Worm (Caenorhabditis elegans) whole organism, young adult: ENCODE measurements around the gene scl-8.
A peak's percentile ranks its signal among the peaks of the same experiment; 100 is the strongest.

Source experiments
- C17E4.6 ChIP-seq: fragments of 200-800 bp; sonication (Bioruptor generic); IDR thresholded peaks from 2 replicates; pipeline ENCODE4 v1.3.6; 2022; ENCODE audit warnings: missing genetic modification reagents, missing genetic modification characterization, missing compliant biosample characterization
- F55B11.4 ChIP-seq: sonication (generic microtip); optimal IDR thresholded peaks from 2 replicates; lab custom pipeline; 2016; ENCODE audit warnings: missing compliant biosample characterization, missing genetic modification characterization, borderline replicate concordance; ENCODE audit not compliant: insufficient read depth
- ZK185.1 ChIP-seq: sonication (generic microtip); optimal IDR thresholded peaks from 2 replicates; lab custom pipeline; 2016; ENCODE audit warnings: mild to moderate bottlenecking, missing genetic modification characterization, missing compliant biosample characterization; ENCODE audit not compliant: poor library complexity, severe bottlenecking
- akir-1 ChIP-seq: fragments of 200-800 bp; sonication (Bioruptor generic); optimal IDR thresholded peaks from 2 replicates; lab custom pipeline; 2018; ENCODE audit warnings: mild to moderate bottlenecking, missing genetic modification characterization, moderate library complexity, missing compliant biosample characterization
- ama-1 ChIP-seq, 3 experiments: fragments of 150-350 bp in 1 of 3; sonication (generic microtip) in 2 of 3; optimal IDR thresholded peaks; 2 replicates each; lab custom pipeline; 2014 to 2018; ENCODE audit warnings: missing biosample characterization in 2 of 3, missing genetic modification characterization in 2 of 3, missing genetic modification reagents in 2 of 3
- bed-2 ChIP-seq: fragments of 200-800 bp; sonication (Bioruptor generic); IDR thresholded peaks from 2 replicates; pipeline ENCODE4 v1.3.6; 2022; ENCODE audit warnings: missing genetic modification reagents, missing genetic modification characterization, missing compliant biosample characterization
- dpff-1 ChIP-seq: sonication (generic microtip); optimal IDR thresholded peaks from 2 replicates; lab custom pipeline; 2017; ENCODE audit warnings: mild to moderate bottlenecking, missing genetic modification characterization, missing compliant biosample characterization
- ets-4 ChIP-seq: fragments of 200-800 bp; sonication (Bioruptor generic); optimal IDR thresholded peaks from 2 replicates; lab custom pipeline; 2018; ENCODE audit warnings: mild to moderate bottlenecking, missing genetic modification characterization, missing compliant biosample characterization
- let-607 ChIP-seq, 2 experiments: fragments of 200-800 bp in 1 of 2; sonication (Bioruptor generic) in 1 of 2; sonication (generic microtip) in 1 of 2; optimal IDR thresholded peaks; 2 replicates each; lab custom pipeline; 2016 to 2018; ENCODE audit warnings: mild to moderate bottlenecking in 2 of 2, missing compliant biosample characterization in 2 of 2, missing genetic modification characterization in 2 of 2, moderate library complexity in 2 of 2, missing genotype in 1 of 2
- madf-3 ChIP-seq: fragments of 200-800 bp; sonication (Bioruptor generic); IDR thresholded peaks from 2 replicates; pipeline ENCODE4 v1.3.6; 2022; ENCODE audit warnings: missing genetic modification reagents, missing genetic modification characterization, missing compliant biosample characterization
- rec-8 ChIP-seq, 2 experiments: sonication (generic microtip); optimal IDR thresholded peaks; 2 replicates each; lab custom pipeline; 2016; ENCODE audit warnings: mild to moderate bottlenecking in 2 of 2, missing genetic modification characterization in 2 of 2, missing genetic modification reagents in 2 of 2, missing genotype in 2 of 2, missing biosample characterization in 1 of 2, missing compliant biosample characterization in 1 of 2, moderate library complexity in 1 of 2
- snpc-3.4 ChIP-seq: sonication (generic microtip); optimal IDR thresholded peaks from 2 replicates; lab custom pipeline; 2017; ENCODE audit warnings: missing genetic modification characterization, mild to moderate bottlenecking, missing compliant biosample characterization, antibody characterized with exemption, moderate library complexity, missing genotype, missing genetic modification reagents
- unc-62 ChIP-seq: fragments of 150-350 bp; optimal IDR thresholded peaks from 2 replicates; lab custom pipeline; 2014; ENCODE audit warnings: missing biosample characterization, missing genetic modification reagents, missing genetic modification characterization
- zfh-2 ChIP-seq: fragments of 200-800 bp; sonication (Bioruptor generic); conservative IDR thresholded peaks from 2 replicates; pipeline ENCODE4 v1.3.6; 2022; ENCODE audit warnings: missing genetic modification reagents, missing genetic modification characterization, missing compliant biosample characterization

DNA sequence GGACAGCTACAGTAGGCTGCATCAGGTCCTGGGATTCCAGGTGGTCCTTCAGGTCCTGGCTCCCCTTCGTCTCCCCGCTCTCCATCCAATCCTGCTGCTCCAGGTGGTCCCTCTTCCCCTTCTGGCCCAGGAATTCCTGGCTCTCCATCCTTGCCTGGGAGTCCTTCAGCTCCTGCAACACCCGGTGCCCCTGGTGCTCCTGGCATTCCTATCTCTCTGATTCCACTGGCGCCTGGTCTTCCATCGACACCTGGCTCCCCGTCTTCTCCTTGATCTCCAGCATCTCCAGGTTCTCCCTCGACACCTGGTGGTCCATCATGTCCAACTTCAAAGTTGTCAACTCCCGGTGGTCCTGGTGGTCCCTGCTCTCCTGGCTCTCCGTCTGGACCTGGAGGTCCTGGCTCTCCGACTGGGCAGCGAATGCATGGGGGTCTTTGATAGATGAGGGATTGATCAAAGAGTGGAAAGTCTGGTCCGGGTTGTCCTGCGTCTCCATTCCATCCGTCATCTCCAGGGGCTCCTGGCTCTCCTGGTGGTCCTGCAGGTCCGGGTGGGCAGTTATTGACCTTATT lies 18.2 kb downstream of the scl-8 start:
- TF ChIP-seq madf-3 (GFP tag; lab: Robert Waterston, UW), result no peak
- no peak for TF ChIP-seq ets-4
- no peak for TF ChIP-seq snpc-3.4
- no peak for TF ChIP-seq bed-2 (GFP tag; lab: Robert Waterston, UW)
- no peak for TF ChIP-seq ZK185.1 (tag; lab: Kevin White, UChicago)
- TF ChIP-seq zfh-2 (GFP tag; lab: Robert Waterston, UW), result peak; percentile 92; the same call in 1 of the 2 replicates
- TF ChIP-seq akir-1 (GFP tag; lab: Kevin White, UChicago), result no peak
- TF ChIP-seq C17E4.6, result no peak
- no peak for TF ChIP-seq dpff-1 (tag; lab: Kevin White, UChicago)
- no peak for TF ChIP-seq rec-8 (tag; optimal IDR thresholded peaks at IDR 0.05; lab: Kevin White, UChicago)
- TF ChIP-seq ama-1 (optimal IDR thresholded peaks at IDR 0.05; lab: Kevin White, UChicago), result no peak
- TF ChIP-seq ama-1 (GFP tag; optimal IDR thresholded peaks at IDR 0.05; lab: Kevin White, UChicago), result no peak
- TF ChIP-seq F55B11.4 (tag; lab: Kevin White, UChicago), result no peak
- TF ChIP-seq unc-62 (GFP tag; lab: Kevin White, UChicago), result no peak
- TF ChIP-seq let-607 (tag; optimal IDR thresholded peaks at IDR 0.05; lab: Kevin White, UChicago), result no peak
